Worm (Caenorhabditis elegans) whole organism, young adult: ENCODE results near the gene sti-1.

Experiments used
- B0035.1 ChIP-seq: sonication (generic microtip); optimal IDR thresholded peaks from 2 replicates; lab custom pipeline; 2016; ENCODE audit warnings: missing genetic modification characterization, mild to moderate bottlenecking, missing compliant biosample characterization, missing genotype, missing genetic modification reagents
- C06A6.2 ChIP-seq: fragments of 200-800 bp; sonication (Bioruptor generic); conservative IDR thresholded peaks from 2 replicates; pipeline ENCODE4 v1.3.6; 2022; ENCODE audit warnings: missing genetic modification characterization, missing compliant biosample characterization
- C17E4.6 ChIP-seq: fragments of 200-800 bp; sonication (Bioruptor generic); IDR thresholded peaks from 2 replicates; pipeline ENCODE4 v1.3.6; 2022; ENCODE audit warnings: missing genetic modification reagents, missing genetic modification characterization, missing compliant biosample characterization
- D2030.7 ChIP-seq: fragments of 200-800 bp; sonication (Bioruptor generic); IDR thresholded peaks from 2 replicates; pipeline ENCODE4 v1.3.6; 2022; ENCODE audit warnings: missing genetic modification reagents, missing genetic modification characterization, missing compliant biosample characterization
- F10E7.11 ChIP-seq: sonication (generic microtip); optimal IDR thresholded peaks from 2 replicates; lab custom pipeline; 2017; ENCODE audit warnings: mild to moderate bottlenecking, missing genetic modification characterization, moderate library complexity, missing compliant biosample characterization
- F22D6.2 ChIP-seq: sonication (generic microtip); optimal IDR thresholded peaks from 2 replicates; lab custom pipeline; 2016; ENCODE audit warnings: mild to moderate bottlenecking, missing genetic modification characterization, missing compliant biosample characterization
- F37B4.10 ChIP-seq: fragments of 200-800 bp; sonication (Bioruptor generic); IDR thresholded peaks from 2 replicates; pipeline ENCODE4 v1.3.6; 2022; ENCODE audit warnings: missing genetic modification characterization, missing compliant biosample characterization
- F49E8.2 ChIP-seq: sonication (generic microtip); optimal IDR thresholded peaks from 3 replicates; lab custom pipeline; 2017; ENCODE audit warnings: missing genetic modification characterization, mild to moderate bottlenecking, missing compliant biosample characterization, antibody characterized with exemption, moderate library complexity; ENCODE audit not compliant: insufficient read depth
- T26A5.8 ChIP-seq: sonication (generic microtip); optimal IDR thresholded peaks from 2 replicates; lab custom pipeline; 2016; ENCODE audit warnings: missing genetic modification characterization, missing compliant biosample characterization
- Y67H2A.10 ChIP-seq: fragments of 200-800 bp; sonication (Bioruptor generic); conservative IDR thresholded peaks from 2 replicates; pipeline ENCODE4 v1.3.6; 2022; ENCODE audit warnings: missing genetic modification reagents, missing genetic modification characterization, missing compliant biosample characterization
- ZK185.1 ChIP-seq: sonication (generic microtip); optimal IDR thresholded peaks from 2 replicates; lab custom pipeline; 2016; ENCODE audit warnings: mild to moderate bottlenecking, missing genetic modification characterization, missing compliant biosample characterization; ENCODE audit not compliant: poor library complexity, severe bottlenecking
- atf-7 ChIP-seq: sonication (generic microtip); optimal IDR thresholded peaks from 2 replicates; lab custom pipeline; 2017; ENCODE audit warnings: mild to moderate bottlenecking, missing genetic modification characterization, missing compliant biosample characterization
- attf-5 ChIP-seq: fragments of 200-800 bp; sonication (Bioruptor generic); optimal IDR thresholded peaks from 2 replicates; lab custom pipeline; 2018; ENCODE audit warnings: mild to moderate bottlenecking, missing genetic modification characterization, missing compliant biosample characterization
- cebp-1 ChIP-seq, 2 experiments: fragments of 200-800 bp in 1 of 2; sonication (Bioruptor generic) in 1 of 2; sonication (generic microtip) in 1 of 2; IDR thresholded peaks in 1 of 2; optimal IDR thresholded peaks in 1 of 2; 2 replicates each; pipeline versions ENCODE4 v1.3.6 to Lab custom; 2017 to 2022; ENCODE audit warnings: missing compliant biosample characterization in 2 of 2, missing genetic modification characterization in 2 of 2, mild to moderate bottlenecking in 1 of 2, missing genetic modification reagents in 1 of 2, moderate library complexity in 1 of 2
- cebp-2 ChIP-seq: fragments of 200-800 bp; sonication (Bioruptor generic); IDR thresholded peaks from 2 replicates; pipeline ENCODE4 v1.3.6; 2022; ENCODE audit warnings: missing genetic modification characterization, missing compliant biosample characterization
- ceh-40 ChIP-seq: fragments of 200-800 bp; sonication (Bioruptor generic); IDR thresholded peaks from 2 replicates; pipeline ENCODE4 v1.3.6; 2022; ENCODE audit warnings: missing genetic modification characterization, missing compliant biosample characterization
- chd-7 ChIP-seq: sonication (generic microtip); optimal IDR thresholded peaks from 2 replicates; lab custom pipeline; 2016; ENCODE audit warnings: mild to moderate bottlenecking, missing genetic modification characterization, moderate library complexity, missing compliant biosample characterization
- efl-1 ChIP-seq: fragments of 150-350 bp; optimal IDR thresholded peaks from 2 replicates; lab custom pipeline; 2014; ENCODE audit warnings: missing biosample characterization, missing genetic modification reagents, missing genetic modification characterization
- egrh-3 ChIP-seq: fragments of 200-800 bp; sonication (Bioruptor generic); IDR thresholded peaks from 2 replicates; pipeline ENCODE4 v1.3.6; 2022; ENCODE audit warnings: missing genetic modification reagents, missing genetic modification characterization, missing compliant biosample characterization
- hlh-26 ChIP-seq: fragments of 200-800 bp; sonication (Bioruptor generic); conservative IDR thresholded peaks from 2 replicates; pipeline ENCODE4 v1.3.6; 2022; ENCODE audit warnings: missing genetic modification reagents, missing genetic modification characterization, missing compliant biosample characterization
- hmg-20 ChIP-seq: fragments of 200-800 bp; sonication (Bioruptor generic); IDR thresholded peaks from 2 replicates; pipeline ENCODE4 v1.3.6; 2022; ENCODE audit warnings: missing genetic modification reagents, missing genetic modification characterization, missing compliant biosample characterization
- hsf-1 ChIP-seq: fragments of 200-800 bp; sonication (Bioruptor generic); IDR thresholded peaks from 2 replicates; pipeline ENCODE4 v1.3.6; 2022; ENCODE audit warnings: missing genetic modification reagents, missing genetic modification characterization, missing compliant biosample characterization
- lag-1 ChIP-seq: fragments of 200-800 bp; sonication (Bioruptor generic); IDR thresholded peaks from 2 replicates; pipeline ENCODE4 v1.3.6; 2022; ENCODE audit warnings: missing genetic modification reagents, missing genetic modification characterization, missing compliant biosample characterization
- let-526 ChIP-seq: fragments of 200-800 bp; sonication (Bioruptor generic); IDR thresholded peaks from 2 replicates; pipeline ENCODE4 v1.3.6; 2022; ENCODE audit warnings: missing genetic modification reagents, missing genetic modification characterization, missing compliant biosample characterization
- lin-26 ChIP-seq: fragments of 200-800 bp; sonication (Bioruptor generic); IDR thresholded peaks from 2 replicates; pipeline ENCODE4 v1.3.6; 2022; ENCODE audit warnings: missing genetic modification reagents, missing genetic modification characterization, missing compliant biosample characterization
- lin-35 ChIP-seq, 3 experiments: fragments of 150-350 bp in 2 of 3; sonication (generic microtip) in 1 of 3; optimal IDR thresholded peaks; 2 replicates each; lab custom pipeline; 2014 to 2018; ENCODE audit warnings: missing biosample characterization in 3 of 3, missing genetic modification characterization in 3 of 3, missing genetic modification reagents in 3 of 3
- lin-54 ChIP-seq: fragments of 200-800 bp; sonication (Bioruptor generic); optimal IDR thresholded peaks from 2 replicates; lab custom pipeline; 2018; ENCODE audit warnings: mild to moderate bottlenecking, missing genetic modification characterization, missing compliant biosample characterization
- lir-1 ChIP-seq: fragments of 200-800 bp; sonication (Bioruptor generic); conservative IDR thresholded peaks from 2 replicates; pipeline ENCODE4 v1.3.6; 2022; ENCODE audit warnings: missing genetic modification reagents, missing genetic modification characterization, missing compliant biosample characterization
- nhr-90 ChIP-seq: sonication (generic microtip); optimal IDR thresholded peaks from 2 replicates; lab custom pipeline; 2016; ENCODE audit warnings: missing genotype, mild to moderate bottlenecking, missing genetic modification characterization, missing compliant biosample characterization
- rec-8 ChIP-seq, 2 experiments: sonication (generic microtip); optimal IDR thresholded peaks; 2 replicates each; lab custom pipeline; 2016; ENCODE audit warnings: mild to moderate bottlenecking in 2 of 2, missing genetic modification characterization in 2 of 2, missing genetic modification reagents in 2 of 2, missing genotype in 2 of 2, missing biosample characterization in 1 of 2, missing compliant biosample characterization in 1 of 2, moderate library complexity in 1 of 2
- rpc-1 ChIP-seq, 2 experiments: fragments of 150-350 bp in 1 of 2; sonication (generic microtip) in 1 of 2; optimal IDR thresholded peaks; 2 replicates each; lab custom pipeline; 2014 to 2018; ENCODE audit warnings: missing biosample characterization in 1 of 2, missing genetic modification characterization in 1 of 2, missing genetic modification reagents in 1 of 2, missing genotype in 1 of 2
- snpc-4 ChIP-seq, 5 experiments: fragments of 150-350 bp in 1 of 5; sonication (generic microtip) in 4 of 5; optimal IDR thresholded peaks; 2 replicates each; lab custom pipeline; 2014 to 2018; ENCODE audit warnings: missing genetic modification characterization in 5 of 5, missing biosample characterization in 3 of 5, antibody characterized with exemption in 2 of 5, mild to moderate bottlenecking in 2 of 5, missing compliant biosample characterization in 2 of 5, missing genotype in 2 of 5, moderate library complexity in 2 of 5, missing genetic modification reagents in 1 of 5
- tbp1 ChIP-seq: fragments of 200-800 bp; sonication (Bioruptor generic); optimal IDR thresholded peaks from 2 replicates; lab custom pipeline; 2018; ENCODE audit warnings: mild to moderate bottlenecking, missing genetic modification characterization, missing compliant biosample characterization
- zfh-2 ChIP-seq: fragments of 200-800 bp; sonication (Bioruptor generic); conservative IDR thresholded peaks from 2 replicates; pipeline ENCODE4 v1.3.6; 2022; ENCODE audit warnings: missing genetic modification reagents, missing genetic modification characterization, missing compliant biosample characterization
- ztf-18 ChIP-seq: sonication (generic microtip); optimal IDR thresholded peaks from 2 replicates; lab custom pipeline; 2016; ENCODE audit warnings: missing genotype, mild to moderate bottlenecking, missing genetic modification characterization, missing compliant biosample characterization
- ztf-25 ChIP-seq: fragments of 200-800 bp; sonication (Bioruptor generic); IDR thresholded peaks from 2 replicates; pipeline ENCODE4 v1.3.6; 2022; ENCODE audit warnings: missing genetic modification reagents, missing genetic modification characterization, missing compliant biosample characterization
- ztf-6 ChIP-seq: fragments of 200-800 bp; sonication (Bioruptor generic); IDR thresholded peaks from 2 replicates; pipeline ENCODE4 v1.3.6; 2022; ENCODE audit warnings: missing genetic modification reagents, missing genetic modification characterization, missing compliant biosample characterization

sti-1 gene

DNA sequence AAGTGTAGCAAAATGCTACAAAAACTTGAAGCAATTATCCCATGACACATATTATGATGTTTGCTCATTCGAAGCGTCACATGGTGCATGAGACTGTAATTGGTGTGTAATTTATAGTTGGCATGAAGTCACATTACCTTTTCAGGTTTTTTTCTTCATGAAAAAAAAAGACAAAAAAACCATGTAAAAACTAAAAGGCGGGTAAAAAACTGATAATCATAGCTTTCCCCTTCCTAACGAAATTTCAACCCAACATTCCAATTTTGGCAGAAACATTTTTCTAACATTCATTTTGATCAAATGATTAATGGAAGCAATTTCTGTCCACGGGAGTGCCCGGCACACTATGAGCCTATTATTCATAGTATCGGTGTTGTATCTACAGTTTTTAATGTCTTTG lies 25.3 kb upstream of the sti-1 start, which contains the start of gene sri-4:
Gene sri-4, plus strand, starts transcription at position 301 of the 400 bp plus-strand sequence.
- TF ChIP-seq lag-1 (no peak), ztf-25 (no peak), atf-7 (tag; lab: Kevin White, UChicago) (no peak), rec-8 (tag; optimal IDR thresholded peaks at IDR 0.05; lab: Kevin White, UChicago) (no peak), B0035.1 (no peak)

DNA sequence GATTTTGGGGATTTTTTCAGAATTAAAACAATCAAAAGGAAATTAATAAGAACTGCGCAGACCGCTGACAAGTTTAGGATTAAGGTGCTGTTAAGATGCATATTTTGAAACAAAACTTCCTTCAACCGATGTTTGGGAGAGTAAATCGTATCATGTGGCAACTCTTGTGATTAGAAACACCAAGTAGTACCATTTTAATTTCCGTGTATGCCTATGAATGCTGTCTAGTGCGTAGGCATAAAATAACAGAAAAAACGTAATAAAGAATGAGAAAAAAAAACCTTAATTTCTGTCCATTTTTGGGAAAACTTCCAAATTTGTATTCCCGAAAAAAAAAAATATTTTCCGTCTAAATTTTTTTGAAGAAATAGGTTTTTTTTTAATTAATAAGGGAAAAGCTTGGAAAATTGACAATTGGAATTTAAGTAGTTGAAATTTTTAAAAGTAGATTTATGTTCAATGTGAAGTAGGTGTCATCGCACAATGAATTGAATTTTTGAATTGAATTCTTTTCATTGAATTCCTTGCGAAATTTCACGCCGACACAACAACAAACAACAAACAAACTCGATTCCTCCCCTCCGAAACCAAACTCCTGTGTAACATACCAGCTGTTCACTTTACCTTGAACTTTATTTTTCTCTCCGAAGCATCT lies 20.5 kb upstream of the sti-1 start, which contains the start of the genes str-262 and srp-1:
Gene str-262, minus strand, starts transcription at position 101 of the 655 bp plus-strand sequence.
Gene srp-1, plus strand, starts transcription at position 605 of the 655 bp plus-strand sequence.
- TF ChIP-seq F37B4.10 (GFP tag; lab: Robert Waterston, UW) (no peak), egrh-3 (GFP tag; lab: Robert Waterston, UW) (no peak), T26A5.8 (no peak), hlh-26 (no peak), let-526 (no peak), hsf-1 (no peak), F49E8.2 (tag; lab: Kevin White, UChicago) (no peak), ztf-6 (GFP tag; lab: Robert Waterston, UW) (no peak), ztf-18 (no peak), cebp-2 (GFP tag; lab: Robert Waterston, UW) (no peak), efl-1 (GFP tag; lab: Kevin White, UChicago) (no peak), hmg-20 (no peak), attf-5 (GFP tag; lab: Kevin White, UChicago) (no peak), lin-26 (GFP tag; lab: Robert Waterston, UW) (no peak), chd-7 (no peak), ceh-40 (GFP tag; lab: Robert Waterston, UW) (no peak), C17E4.6 (no peak)

ce11 chrV:756169-756568 lies 17.1 kb upstream of the sti-1 start, which contains the start of gene str-20:
Gene str-20, plus strand, starts transcription at chrV:756469.
- no peak for TF ChIP-seq Y67H2A.10
- no peak for TF ChIP-seq lin-26 (GFP tag; lab: Robert Waterston, UW)
- TF ChIP-seq snpc-4 (GFP tag; optimal IDR thresholded peaks at IDR 0.05; lab: Kevin White, UChicago): no peak
- TF ChIP-seq snpc-4 (tag; optimal IDR thresholded peaks at IDR 0.05; lab: Kevin White, UChicago): no peak
- no peak for TF ChIP-seq lir-1
- no peak for TF ChIP-seq D2030.7 (GFP tag; lab: Robert Waterston, UW)
- TF ChIP-seq F10E7.11 (tag; lab: Kevin White, UChicago): no peak
- no peak for TF ChIP-seq nhr-90 (tag; lab: Kevin White, UChicago)
- TF ChIP-seq tbp1: no peak
- TF ChIP-seq zfh-2 (GFP tag; lab: Robert Waterston, UW): no peak
- TF ChIP-seq rpc-1 (optimal IDR thresholded peaks at IDR 0.05; lab: Kevin White, UChicago): no peak
- TF ChIP-seq rpc-1 (tag; optimal IDR thresholded peaks at IDR 0.05; lab: Kevin White, UChicago): no peak
- no peak for TF ChIP-seq lin-54
- TF ChIP-seq F22D6.2 (tag; lab: Kevin White, UChicago): no peak
- TF ChIP-seq ZK185.1 (tag; lab: Kevin White, UChicago): no peak
- no peak for TF ChIP-seq C06A6.2 (GFP tag; lab: Robert Waterston, UW)
- no peak for TF ChIP-seq lin-35 (GFP tag; optimal IDR thresholded peaks at IDR 0.05; lab: Kevin White, UChicago)
- no peak for TF ChIP-seq cebp-1 (GFP tag; IDR thresholded peaks at IDR 0.05; lab: Robert Waterston, UW)
- TF ChIP-seq cebp-1 (tag; optimal IDR thresholded peaks at IDR 0.05; lab: Kevin White, UChicago): no peak
